Worm (Caenorhabditis elegans) whole organism, young adult: ENCODE results near the gene fbxa-81.

Experiments
- B0035.1 ChIP-seq: sonication (generic microtip); optimal IDR thresholded peaks from 2 replicates; lab custom pipeline; 2016; ENCODE audit warnings: missing genetic modification characterization, mild to moderate bottlenecking, missing compliant biosample characterization, missing genotype, missing genetic modification reagents
- C06A6.2 ChIP-seq: fragments of 200-800 bp; sonication (Bioruptor generic); conservative IDR thresholded peaks from 2 replicates; pipeline ENCODE4 v1.3.6; 2022; ENCODE audit warnings: missing genetic modification characterization, missing compliant biosample characterization
- D2030.7 ChIP-seq: fragments of 200-800 bp; sonication (Bioruptor generic); IDR thresholded peaks from 2 replicates; pipeline ENCODE4 v1.3.6; 2022; ENCODE audit warnings: missing genetic modification reagents, missing genetic modification characterization, missing compliant biosample characterization
- F52B5.7 ChIP-seq: sonication (generic microtip); optimal IDR thresholded peaks from 2 replicates; lab custom pipeline; 2016; ENCODE audit warnings: mild to moderate bottlenecking, missing genetic modification characterization, missing compliant biosample characterization
- ceh-79 ChIP-seq: sonication (generic microtip); optimal IDR thresholded peaks from 2 replicates; lab custom pipeline; 2017; ENCODE audit warnings: mild to moderate bottlenecking, missing genetic modification characterization, missing compliant biosample characterization
- hrde-1 ChIP-seq: sonication (generic microtip); optimal IDR thresholded peaks from 2 replicates; lab custom pipeline; 2016; ENCODE audit warnings: missing genetic modification characterization, mild to moderate bottlenecking, missing compliant biosample characterization, moderate library complexity, missing genotype, missing genetic modification reagents, borderline replicate concordance
- lin-40 ChIP-seq: sonication (generic microtip); optimal IDR thresholded peaks from 2 replicates; lab custom pipeline; 2016; ENCODE audit warnings: missing genetic modification characterization, mild to moderate bottlenecking, missing compliant biosample characterization, missing genotype, missing genetic modification reagents
- sdz-38 ChIP-seq: sonication (generic microtip); optimal IDR thresholded peaks from 2 replicates; lab custom pipeline; 2016; ENCODE audit warnings: missing genotype, missing genetic modification characterization, missing compliant biosample characterization
- ztf-28 ChIP-seq: fragments of 200-800 bp; sonication (Bioruptor generic); IDR thresholded peaks from 2 replicates; pipeline ENCODE4 v1.3.6; 2022; ENCODE audit warnings: missing genetic modification reagents, missing genetic modification characterization, missing compliant biosample characterization

- TF ChIP-seq F52B5.7 (tag; lab: Kevin White, UChicago) (no peak), B0035.1 (no peak), sdz-38 (tag; lab: Kevin White, UChicago) (no peak), ceh-79 (tag; lab: Kevin White, UChicago) (no peak), hrde-1 (tag; lab: Kevin White, UChicago) (no peak), D2030.7 (GFP tag; lab: Robert Waterston, UW) (no peak), C06A6.2 (GFP tag; lab: Robert Waterston, UW) (no peak), lin-40 (tag; lab: Kevin White, UChicago) (no peak), ztf-28 (GFP tag; lab: Robert Waterston, UW) (no peak)
Observed at ce11 chrX:14559084-14559483, 17.2 kb upstream of the fbxa-81 start.
